Fruit fly (Drosophila melanogaster) whole organism, prepupa: ENCODE results near the gene CG32344.

Experiments
- Blimp-1 ChIP-seq: fragments of 200-800 bp; sonication (Bioruptor generic); optimal IDR thresholded peaks from 3 replicates; lab custom pipeline; 2017; ENCODE audit warnings: missing biosample characterization, missing genetic modification characterization, mild to moderate bottlenecking, moderate library complexity, missing genetic modification reagents
- CG32006 ChIP-seq: fragments of 200-800 bp; sonication (Bioruptor generic); optimal IDR thresholded peaks from 3 replicates; lab custom pipeline; 2017; ENCODE audit warnings: missing biosample characterization, mild to moderate bottlenecking, missing genetic modification characterization
- CG7368 ChIP-seq: fragments of 200-800 bp; sonication (Bioruptor generic); optimal IDR thresholded peaks from 3 replicates; lab custom pipeline; 2016; ENCODE audit warnings: missing biosample characterization, missing genetic modification characterization
- CG8119 ChIP-seq: fragments of 200-800 bp; sonication (Bioruptor generic); IDR thresholded peaks from 3 replicates; pipeline ENCODE4 v1.3.6; 2022; ENCODE audit warnings: missing biosample characterization, missing genetic modification characterization
- Eip75B ChIP-seq: fragments of 200-800 bp; sonication (Bioruptor generic); optimal IDR thresholded peaks from 3 replicates; lab custom pipeline; 2016; ENCODE audit warnings: missing biosample characterization, missing genetic modification characterization
- Eip78C ChIP-seq: fragments of 200-800 bp; sonication (Bioruptor generic); peaks from one replicate; lab custom pipeline; 2016; ENCODE audit warnings: missing biosample characterization, missing genetic modification characterization
- Lpt ChIP-seq: fragments of 200-800 bp; sonication (Bioruptor generic); optimal IDR thresholded peaks from 3 replicates; lab custom pipeline; 2016; ENCODE audit warnings: missing biosample characterization, missing genetic modification characterization
- Sox14 ChIP-seq: fragments of 200-800 bp; sonication (Bioruptor generic); optimal IDR thresholded peaks from 3 replicates; lab custom pipeline; 2016; ENCODE audit warnings: missing biosample characterization, missing genetic modification characterization
- achi ChIP-seq: fragments of 200-800 bp; sonication (Bioruptor generic); optimal IDR thresholded peaks from 3 replicates; lab custom pipeline; 2016; ENCODE audit warnings: missing biosample characterization, missing genetic modification characterization
- dsx ChIP-seq: fragments of 200-800 bp; optimal IDR thresholded peaks from 3 replicates; lab custom pipeline; 2019; ENCODE audit warnings: missing biosample characterization, mild to moderate bottlenecking, missing genetic modification characterization, moderate library complexity; ENCODE audit not compliant: poor library complexity, severe bottlenecking
- eg ChIP-seq: fragments of 200-800 bp; sonication (Bioruptor generic); IDR thresholded peaks from 3 replicates; pipeline ENCODE4 v1.3.6; 2022; ENCODE audit warnings: missing biosample characterization, missing genetic modification characterization

DNA sequence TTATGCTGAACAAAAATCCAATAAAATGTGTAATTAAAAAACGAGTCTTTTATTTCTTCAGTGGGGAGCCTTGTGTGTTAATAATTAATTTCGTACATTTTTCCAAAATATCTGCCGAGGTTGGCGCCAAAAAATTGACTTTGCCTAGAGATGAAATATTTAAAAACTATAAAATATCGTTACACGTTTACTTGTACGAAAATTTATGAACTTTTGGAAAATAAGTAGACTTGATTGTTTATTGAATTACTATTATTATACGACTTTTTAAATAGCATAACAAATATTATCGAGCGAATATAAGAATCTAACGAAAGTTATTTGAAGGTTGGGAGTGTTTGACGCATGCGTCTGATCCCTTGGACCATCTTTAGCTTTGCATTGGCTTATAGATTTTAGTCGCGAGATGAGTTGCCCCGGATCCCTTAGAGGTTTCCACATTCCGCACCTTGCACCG is 31.5 kb upstream of the CG32344 start, which contains the start of gene CG1231:
- no peak for TF ChIP-seq Eip78C (GFP tag; lab: Kevin White, UChicago)
- TF ChIP-seq eg (GFP tag; lab: Robert Waterston, UW), result no peak
- no peak for TF ChIP-seq Sox14 (GFP tag; lab: Kevin White, UChicago)
- no peak for TF ChIP-seq CG8119
- TF ChIP-seq Lpt (GFP tag; lab: Kevin White, UChicago), result no peak
- TF ChIP-seq dsx (GFP tag; lab: Kevin White, UChicago), result no peak
- no peak for TF ChIP-seq CG7368
- TF ChIP-seq achi, result no peak
- no peak for TF ChIP-seq Blimp-1 (GFP tag; lab: Kevin White, UChicago)
- no peak for TF ChIP-seq CG32006
- TF ChIP-seq Eip75B (GFP tag; lab: Kevin White, UChicago), result no peak
